Worm (Caenorhabditis elegans) whole organism, late embryonic: ENCODE results near the gene let-756.

ENCODE experiments used
- K02D7.2 ChIP-seq: sonication (generic microtip); optimal IDR thresholded peaks from 2 replicates; lab custom pipeline; 2017; ENCODE audit warnings: mild to moderate bottlenecking, missing genetic modification characterization, missing compliant biosample characterization
- ama-1 ChIP-seq: fragments of 150-350 bp; optimal IDR thresholded peaks from 2 replicates; lab custom pipeline; 2014
- ceh-2 ChIP-seq: sonication (generic microtip); optimal IDR thresholded peaks from 2 replicates; lab custom pipeline; 2016; ENCODE audit warnings: missing genotype, missing genetic modification characterization, missing compliant biosample characterization
- ceh-34 ChIP-seq: sonication (generic microtip); optimal IDR thresholded peaks from 2 replicates; lab custom pipeline; 2016; ENCODE audit warnings: mild to moderate bottlenecking, missing genetic modification characterization, missing compliant biosample characterization
- dve-1 ChIP-seq: sonication (generic microtip); optimal IDR thresholded peaks from 2 replicates; lab custom pipeline; 2017; ENCODE audit warnings: antibody characterized with exemption, mild to moderate bottlenecking, missing genetic modification characterization, missing compliant biosample characterization
- fkh-10 ChIP-seq: fragments of 150-350 bp; optimal IDR thresholded peaks from 2 replicates; lab custom pipeline; 2014; ENCODE audit warnings: missing biosample characterization, missing genetic modification reagents, missing genetic modification characterization
- nfya-1 ChIP-seq: sonication (generic microtip); optimal IDR thresholded peaks from 2 replicates; lab custom pipeline; 2017; ENCODE audit warnings: missing genetic modification characterization, mild to moderate bottlenecking, missing compliant biosample characterization, antibody characterized with exemption, moderate library complexity
- nhr-11 ChIP-seq: fragments of 150-350 bp; optimal IDR thresholded peaks from 2 replicates; lab custom pipeline; 2014; ENCODE audit warnings: missing biosample characterization, missing genetic modification characterization
- pha-4 ChIP-seq: fragments of 150-350 bp; optimal IDR thresholded peaks from 2 replicates; lab custom pipeline; 2018; ENCODE audit warnings: missing biosample characterization, missing genetic modification reagents, missing genetic modification characterization
- rnt-1 ChIP-seq: sonication (generic microtip); optimal IDR thresholded peaks from 2 replicates; lab custom pipeline; 2016; ENCODE audit warnings: missing genetic modification characterization, missing compliant biosample characterization
- sdc-2 ChIP-seq: sonication (generic microtip); optimal IDR thresholded peaks from 2 replicates; lab custom pipeline; 2016; ENCODE audit warnings: missing genotype, missing genetic modification characterization, missing compliant biosample characterization
- sox-4 ChIP-seq: sonication (generic microtip); optimal IDR thresholded peaks from 2 replicates; lab custom pipeline; 2017; ENCODE audit warnings: mild to moderate bottlenecking, missing genetic modification characterization, inconsistent platforms, missing compliant biosample characterization
- tbx-2 ChIP-seq: sonication (generic microtip); optimal IDR thresholded peaks from 2 replicates; lab custom pipeline; 2016; ENCODE audit warnings: missing genetic modification characterization, missing compliant biosample characterization
- unc-42 ChIP-seq: sonication (generic microtip); optimal IDR thresholded peaks from 2 replicates; lab custom pipeline; 2016; ENCODE audit warnings: missing genotype, missing genetic modification characterization, missing compliant biosample characterization

DNA sequence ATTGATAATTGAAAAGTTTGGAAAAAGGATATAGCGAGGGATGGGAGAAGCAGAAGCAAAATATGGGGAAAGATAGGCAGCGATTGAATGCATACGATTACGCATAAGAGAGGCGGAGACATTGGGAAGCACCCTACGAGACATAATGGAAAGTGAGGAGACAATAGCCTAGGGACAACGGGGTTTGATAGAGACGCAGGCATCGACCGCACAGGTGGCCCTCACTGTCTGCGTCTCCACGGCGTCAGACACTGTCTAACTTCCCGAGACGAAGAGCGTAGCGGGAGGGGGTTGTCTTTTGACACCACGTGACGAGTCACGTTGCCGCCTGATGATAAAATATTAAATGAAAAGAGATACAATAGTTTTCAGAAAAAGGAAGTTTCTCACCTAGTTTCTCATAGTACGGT is 14.1 kb downstream of the let-756 start:
- no peak for TF ChIP-seq nhr-11 (tag; lab: Kevin White, UChicago)
- TF ChIP-seq nfya-1 (tag; lab: Kevin White, UChicago): peak; percentile 62
- no peak for TF ChIP-seq fkh-10 (GFP tag; lab: Kevin White, UChicago)
- no peak for TF ChIP-seq pha-4 (tag; lab: Kevin White, UChicago)
- no peak for TF ChIP-seq dve-1 (tag; lab: Kevin White, UChicago)
- no peak for TF ChIP-seq sox-4 (tag; lab: Kevin White, UChicago)
- TF ChIP-seq rnt-1 (tag; lab: Kevin White, UChicago): peak; percentile 53
- TF ChIP-seq ceh-2 (tag; lab: Kevin White, UChicago): no peak
- TF ChIP-seq sdc-2 (tag; lab: Kevin White, UChicago): no peak
- TF ChIP-seq unc-42 (tag; lab: Kevin White, UChicago): no peak
- TF ChIP-seq ama-1 (lab: Kevin White, UChicago): no peak
- peak; percentile 57 for TF ChIP-seq tbx-2 (tag; lab: Kevin White, UChicago)
- no peak for TF ChIP-seq K02D7.2
- peak; percentile 27 for TF ChIP-seq ceh-34 (tag; lab: Kevin White, UChicago)
